Fruit fly (Drosophila melanogaster) Kc167 (cell line): ENCODE measurements around the gene Cyp28d1.

Experiments used
- Myc ChIP-seq: fragments of >200 bp; optimal IDR thresholded peaks from 2 replicates; lab custom pipeline; 2017; ENCODE audit warnings: missing external identifiers
- Sin3A ChIP-seq: fragments of >200 bp; optimal IDR thresholded peaks from 2 replicates; lab custom pipeline; 2018; ENCODE audit warnings: missing external identifiers
- h ChIP-seq: fragments of >200 bp; optimal IDR thresholded peaks from 3 replicates; lab custom pipeline; 2018; ENCODE audit warnings: missing external identifiers
- insv ChIP-seq: fragments of >200 bp; optimal IDR thresholded peaks from 3 replicates; lab custom pipeline; 2018; ENCODE audit warnings: missing external identifiers
- psq ChIP-seq: fragments of >200 bp; optimal IDR thresholded peaks from 2 replicates; lab custom pipeline; 2017; ENCODE audit warnings: missing external identifiers
- ttk ChIP-seq: sonication (Bioruptor generic); optimal IDR thresholded peaks from 2 replicates; lab custom pipeline; 2017; ENCODE audit warnings: missing external identifiers

The Cyp28d1 gene

DNA sequence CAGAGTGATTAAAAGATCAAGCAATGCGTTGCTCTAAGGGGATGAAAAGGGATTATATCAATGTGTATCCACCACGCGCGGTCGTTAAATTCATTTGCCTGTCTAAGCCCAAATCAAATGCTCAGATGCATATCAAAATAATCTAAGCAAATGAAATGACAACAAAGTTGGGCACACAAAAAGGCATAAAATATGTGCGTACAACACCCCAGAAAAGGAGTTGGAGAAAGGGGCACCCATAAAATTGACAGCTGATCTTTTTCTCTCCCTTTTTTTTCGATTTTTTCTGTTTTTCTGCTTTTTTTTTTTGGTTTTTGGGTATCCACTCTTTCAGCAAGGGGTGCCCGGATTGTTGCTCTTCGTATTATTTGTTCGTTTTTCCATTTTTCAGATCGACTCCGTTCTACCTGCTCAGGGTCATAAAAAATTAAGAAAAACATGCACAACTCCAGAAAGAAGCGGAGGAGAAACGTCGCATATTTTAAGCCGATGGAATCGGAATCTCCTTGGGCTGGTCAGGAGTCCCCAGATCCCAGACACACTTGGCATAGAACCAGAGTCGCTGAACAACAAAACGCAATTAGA lies 24.5 kb downstream of the Cyp28d1 start:
- TF ChIP-seq psq (lab: Kevin White, UChicago) (no peak), h (lab: Kevin White, UChicago) (no peak), insv (no peak), Sin3A (lab: Kevin White, UChicago) (no peak), Myc (no peak)

DNA sequence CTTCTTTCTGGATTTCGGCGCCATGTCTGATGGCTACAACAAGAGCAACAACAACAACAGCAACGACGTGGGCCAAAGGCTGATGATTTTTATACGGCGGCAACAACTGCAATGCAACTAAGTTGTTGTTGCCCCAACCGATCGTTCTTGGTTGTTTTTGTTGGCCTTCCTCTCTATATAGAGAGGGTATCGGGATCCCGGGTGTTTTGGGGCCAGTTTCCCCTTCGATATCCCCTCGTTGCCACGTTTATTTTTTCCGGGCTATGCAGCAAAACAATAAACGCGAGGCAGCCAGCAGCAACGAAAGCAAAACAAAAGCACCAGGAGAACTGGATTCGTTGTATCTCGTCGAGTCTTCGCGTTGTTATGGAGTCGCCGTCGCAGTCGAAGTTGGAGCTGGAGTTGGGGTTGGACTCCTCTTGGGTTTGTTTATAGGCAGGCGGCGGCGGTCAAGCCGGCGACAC lies 26.1 kb downstream of the Cyp28d1 start:
- TF ChIP-seq Myc (no peak), ttk (lab: Kevin White, UChicago) (no peak), insv (no peak), Sin3A (lab: Kevin White, UChicago) (no peak), psq (lab: Kevin White, UChicago) (no peak), h (lab: Kevin White, UChicago) (no peak)

DNA sequence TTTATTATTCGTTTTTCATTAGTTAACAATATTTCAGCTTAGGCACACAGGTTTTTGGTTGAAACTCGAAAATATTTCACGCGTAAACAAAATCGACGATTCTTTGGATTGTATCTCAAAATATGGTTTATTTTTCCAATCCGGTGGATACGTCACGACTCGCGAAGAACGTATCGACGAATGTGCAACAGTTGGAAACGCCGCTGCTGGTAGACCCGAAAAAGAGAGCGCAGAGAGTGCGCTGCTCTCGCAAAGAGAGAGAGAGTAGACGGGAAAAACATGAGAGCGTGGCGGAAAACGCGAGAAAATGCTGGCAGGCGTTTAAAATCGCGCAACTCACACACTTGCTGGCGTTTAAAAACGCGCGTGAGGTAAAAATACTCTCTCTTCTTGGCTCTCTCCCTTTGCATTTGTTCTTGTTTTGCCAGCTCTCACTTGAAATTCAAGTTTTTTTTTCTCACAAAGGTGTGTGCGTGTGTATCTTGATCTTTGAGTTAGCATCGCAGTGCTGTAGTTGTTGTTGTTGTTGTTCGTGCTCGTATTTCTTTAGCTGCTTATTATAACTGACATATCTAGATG lies 27.0 kb downstream of the Cyp28d1 start:
- TF ChIP-seq insv, result no peak
- no peak for TF ChIP-seq ttk (lab: Kevin White, UChicago)
- no peak for TF ChIP-seq h (lab: Kevin White, UChicago)
- TF ChIP-seq psq (lab: Kevin White, UChicago), result no peak
- no peak for TF ChIP-seq Sin3A (lab: Kevin White, UChicago)
- no peak for TF ChIP-seq Myc

DNA sequence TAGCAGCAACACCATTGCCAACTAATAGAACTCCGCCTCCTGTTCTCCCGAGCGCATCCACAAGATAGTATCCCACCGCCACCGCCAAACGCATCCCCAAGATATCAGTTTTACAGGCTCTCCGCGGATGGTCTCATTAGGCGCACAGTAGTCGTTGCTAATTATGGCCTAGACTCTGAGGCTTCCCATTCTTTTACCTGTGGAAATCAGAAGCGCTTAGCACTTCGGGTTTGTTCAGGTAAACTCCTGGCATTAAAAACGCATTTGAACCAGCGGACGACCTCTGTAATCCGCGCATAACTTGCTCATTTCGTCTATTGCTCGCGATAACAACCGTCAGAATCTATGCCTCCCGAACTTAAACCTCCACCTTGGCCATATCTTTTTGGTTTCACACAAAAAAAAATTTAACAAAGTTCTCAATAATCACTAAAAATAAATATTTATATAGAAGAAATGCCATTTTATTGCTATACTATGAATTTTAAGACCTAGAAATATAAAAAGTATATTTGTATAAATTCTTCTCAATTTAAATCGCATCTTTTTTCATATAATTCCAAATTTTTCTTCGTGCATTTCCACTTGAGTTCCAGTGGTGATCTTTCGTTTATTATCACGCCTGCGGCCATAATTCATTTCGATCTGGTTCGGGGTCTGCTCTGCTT lies 27.8 kb downstream of the Cyp28d1 start:
- TF ChIP-seq ttk (lab: Kevin White, UChicago), result no peak
- TF ChIP-seq Sin3A (lab: Kevin White, UChicago), result no peak
- no peak for TF ChIP-seq Myc
- TF ChIP-seq psq (lab: Kevin White, UChicago), result no peak
- no peak for TF ChIP-seq h (lab: Kevin White, UChicago)

DNA sequence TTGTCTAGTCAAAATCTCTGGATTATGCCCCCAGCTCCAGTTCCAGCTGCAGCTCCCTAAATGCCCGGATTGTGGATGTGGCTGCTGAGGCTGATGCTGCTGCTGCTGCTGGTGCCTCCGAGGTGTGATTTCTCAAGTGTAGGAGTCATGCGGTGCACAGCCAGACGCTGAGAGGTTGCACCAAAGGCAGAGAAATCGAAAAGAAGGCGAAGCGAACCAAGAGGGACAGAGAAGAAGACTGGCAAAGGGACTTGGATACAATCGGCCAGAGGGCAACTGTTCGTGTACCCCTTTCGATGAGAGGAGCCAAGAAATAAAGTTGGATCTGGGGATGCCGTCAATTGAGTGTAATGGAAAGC lies 28.3 kb downstream of the Cyp28d1 start:
- TF ChIP-seq psq (lab: Kevin White, UChicago), result no peak
- TF ChIP-seq Myc, result no peak
- TF ChIP-seq h (lab: Kevin White, UChicago), result no peak
- TF ChIP-seq ttk (lab: Kevin White, UChicago), result no peak
- TF ChIP-seq Sin3A (lab: Kevin White, UChicago), result no peak
- no peak for TF ChIP-seq insv

DNA sequence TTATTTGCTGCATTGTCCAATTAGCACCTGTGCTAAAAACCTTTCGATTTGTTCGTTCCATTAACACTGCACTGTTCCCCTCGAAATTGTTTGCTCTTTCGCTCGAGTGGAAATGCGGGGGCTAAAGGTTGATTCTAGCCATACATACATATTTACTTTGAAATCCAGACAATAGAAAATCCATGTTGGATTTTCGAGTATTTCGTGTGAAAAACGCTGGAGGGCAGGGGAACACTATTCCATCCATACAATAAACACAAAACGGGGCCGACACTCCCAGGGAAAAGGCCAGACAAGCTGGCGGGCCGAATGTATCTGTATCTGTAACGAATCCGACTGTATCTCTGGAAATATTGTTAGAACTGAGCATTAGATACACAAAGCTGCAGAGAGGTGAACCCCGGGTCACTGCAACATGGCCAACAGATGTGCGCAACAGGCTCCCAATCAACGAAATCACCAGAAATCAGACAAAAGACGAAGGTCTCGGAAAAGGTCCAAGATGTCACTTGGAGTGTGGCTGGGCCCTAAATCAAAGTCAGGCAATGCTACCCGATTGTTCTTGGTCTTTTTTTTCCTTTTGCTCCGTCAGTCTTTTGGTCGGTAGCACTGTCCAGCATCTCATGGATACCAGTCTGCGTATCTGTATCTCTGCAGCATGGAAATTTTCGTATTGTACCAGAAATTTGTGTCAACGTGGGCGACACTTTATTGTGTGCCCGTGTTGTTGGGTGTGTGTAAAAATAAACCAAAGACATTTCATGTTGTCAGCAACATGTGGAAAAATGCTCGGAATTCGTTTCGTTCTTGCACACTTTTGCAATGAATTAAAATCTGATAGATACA lies 29.4 kb downstream of the Cyp28d1 start:
- no peak for TF ChIP-seq psq (lab: Kevin White, UChicago)
- no peak for TF ChIP-seq insv
- no peak for TF ChIP-seq h (lab: Kevin White, UChicago)
- no peak for TF ChIP-seq Sin3A (lab: Kevin White, UChicago)
- TF ChIP-seq ttk (lab: Kevin White, UChicago), result no peak
- no peak for TF ChIP-seq Myc

DNA sequence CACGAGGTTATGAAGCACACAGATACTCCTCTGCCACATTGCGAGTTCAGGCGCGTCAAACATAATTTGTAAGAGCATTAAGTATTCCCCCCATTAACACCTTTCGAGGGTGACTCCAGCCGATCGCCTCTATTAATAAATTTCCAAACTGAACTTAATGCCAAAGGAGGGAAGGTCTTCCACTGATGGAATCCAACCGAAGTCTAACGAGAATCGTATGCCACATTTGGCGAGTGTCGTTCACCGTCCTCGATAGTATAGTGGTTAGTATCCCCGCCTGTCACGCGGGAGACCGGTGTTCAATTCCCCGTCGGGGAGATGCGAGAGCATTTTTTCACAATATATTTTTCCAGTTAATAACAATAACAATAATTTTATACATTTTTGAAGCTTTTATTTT lies 30.3 kb downstream of the Cyp28d1 start:
- TF ChIP-seq insv (no peak), Myc (no peak), ttk (lab: Kevin White, UChicago) (no peak), psq (lab: Kevin White, UChicago) (no peak), Sin3A (lab: Kevin White, UChicago) (no peak), h (lab: Kevin White, UChicago) (no peak)

DNA sequence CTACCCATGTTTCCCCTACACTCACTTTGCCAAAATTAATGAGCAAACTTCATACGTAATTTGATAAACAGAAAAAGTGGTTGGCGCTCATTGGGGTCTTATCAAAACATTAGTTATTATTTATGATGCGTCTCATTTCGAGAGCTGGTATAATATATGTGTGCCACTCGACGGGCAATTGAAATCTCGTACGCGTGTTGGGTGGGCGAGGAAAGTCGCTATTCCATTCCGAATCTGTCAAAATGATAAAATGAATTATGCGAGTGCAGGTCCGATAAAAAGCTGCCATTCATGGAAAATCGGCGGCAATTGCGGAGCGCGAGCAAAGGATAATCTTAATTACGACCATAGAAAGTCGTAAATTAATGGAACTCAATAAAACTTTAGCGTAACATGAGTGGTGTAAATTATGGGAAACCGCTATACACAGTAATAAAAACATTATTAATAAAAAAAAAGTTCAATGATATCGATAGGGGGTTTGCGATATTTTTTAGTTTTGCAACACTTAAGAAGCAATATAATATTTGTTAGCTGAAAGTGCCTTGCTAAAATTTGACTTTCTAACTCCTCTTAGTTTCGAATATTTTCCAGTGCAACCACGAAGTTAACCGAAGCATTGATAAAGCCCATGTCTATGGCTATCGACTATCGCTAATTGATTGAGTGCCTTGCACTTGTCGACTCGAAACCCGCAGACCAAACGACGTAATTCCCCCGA lies 32.1 kb downstream of the Cyp28d1 start:
- no peak for TF ChIP-seq ttk (lab: Kevin White, UChicago)
- no peak for TF ChIP-seq Myc
- no peak for TF ChIP-seq Sin3A (lab: Kevin White, UChicago)
- no peak for TF ChIP-seq psq (lab: Kevin White, UChicago)
- no peak for TF ChIP-seq insv
- no peak for TF ChIP-seq h (lab: Kevin White, UChicago)

DNA sequence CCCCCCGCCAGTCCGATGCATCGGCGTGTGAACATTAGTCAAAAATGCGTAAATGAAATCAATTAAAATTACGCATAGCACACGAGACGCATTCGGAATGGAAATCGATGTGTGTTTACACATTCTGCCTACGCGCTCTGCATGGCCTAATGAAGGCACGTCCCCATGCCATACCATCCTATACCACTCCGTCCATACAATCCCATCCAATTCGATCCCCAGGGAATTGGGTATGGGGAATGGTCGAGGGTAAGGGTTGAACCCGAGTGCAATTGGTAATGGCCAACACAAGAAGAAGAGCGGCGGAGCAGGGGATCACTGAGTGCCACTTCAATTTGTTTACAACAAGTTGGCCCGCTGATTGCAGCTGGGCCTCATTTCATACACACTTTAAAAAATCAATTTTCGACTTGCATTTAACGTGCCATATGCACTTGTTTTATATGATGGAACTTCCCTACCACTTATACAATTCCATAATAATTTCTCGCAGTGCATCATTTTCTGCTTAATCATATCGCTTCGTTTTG lies 35.2 kb downstream of the Cyp28d1 start:
- TF ChIP-seq h (lab: Kevin White, UChicago) (no peak), psq (lab: Kevin White, UChicago) (no peak), Sin3A (lab: Kevin White, UChicago) (no peak)

DNA sequence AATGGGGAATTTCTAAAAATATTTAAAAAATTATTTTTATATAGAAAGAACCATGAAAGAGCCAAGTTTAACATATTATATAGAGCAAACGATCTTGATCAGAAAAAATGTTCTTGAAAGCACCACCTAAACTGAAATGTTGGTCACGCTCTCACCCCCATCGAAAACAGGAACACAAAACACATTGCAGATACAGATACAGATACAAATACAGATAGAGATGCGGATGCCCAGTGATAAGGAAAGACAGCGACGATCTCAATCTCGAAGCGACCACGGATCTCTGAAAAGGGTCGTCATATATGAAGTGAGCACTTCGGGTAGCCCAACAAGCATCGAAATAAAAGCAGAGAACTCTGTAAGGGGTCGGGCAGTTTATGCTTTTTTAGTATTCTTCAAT lies 37.1 kb downstream of the Cyp28d1 start:
- TF ChIP-seq insv (no peak), ttk (lab: Kevin White, UChicago) (no peak), psq (lab: Kevin White, UChicago) (no peak), h (lab: Kevin White, UChicago) (no peak), Sin3A (lab: Kevin White, UChicago) (no peak), Myc (no peak)

DNA sequence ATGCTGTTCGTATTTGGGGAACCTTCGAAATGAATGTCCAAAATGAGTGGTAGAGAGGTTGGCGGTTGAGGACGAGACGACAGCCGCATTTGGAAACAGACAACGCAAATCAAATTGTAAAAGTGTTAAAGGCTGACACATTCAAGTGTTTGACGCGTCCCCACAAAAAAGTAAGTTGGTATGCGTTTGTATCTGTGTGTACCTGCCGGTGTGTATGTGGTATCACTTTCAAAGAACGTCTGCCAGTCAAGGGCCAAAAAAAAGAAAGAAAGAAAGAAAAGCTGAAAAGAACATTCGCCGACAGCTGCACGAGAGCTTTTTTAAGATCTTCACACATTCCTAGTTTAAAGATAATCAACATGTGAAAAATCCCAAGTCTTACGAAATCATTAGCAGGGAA lies 37.6 kb downstream of the Cyp28d1 start:
- TF ChIP-seq h (lab: Kevin White, UChicago) (no peak), Sin3A (lab: Kevin White, UChicago) (no peak), insv (no peak), ttk (lab: Kevin White, UChicago) (no peak), Myc (no peak), psq (lab: Kevin White, UChicago) (no peak)
